Worm (Caenorhabditis elegans) whole organism, young adult: ENCODE results near the gene bath-42.

ENCODE experiments used
- B0019.2 ChIP-seq: fragments of 200-800 bp; sonication (Bioruptor generic); conservative IDR thresholded peaks from 2 replicates; pipeline ENCODE4 v1.3.6; 2022; ENCODE audit warnings: missing genetic modification reagents, missing genetic modification characterization, missing compliant biosample characterization
- B0035.1 ChIP-seq: sonication (generic microtip); optimal IDR thresholded peaks from 2 replicates; lab custom pipeline; 2016; ENCODE audit warnings: missing genetic modification characterization, mild to moderate bottlenecking, missing compliant biosample characterization, missing genotype, missing genetic modification reagents
- B0261.1 ChIP-seq: sonication (generic microtip); optimal IDR thresholded peaks from 2 replicates; lab custom pipeline; 2016; ENCODE audit warnings: mild to moderate bottlenecking, missing genetic modification characterization, moderate library complexity, missing compliant biosample characterization
- C06A6.2 ChIP-seq: fragments of 200-800 bp; sonication (Bioruptor generic); conservative IDR thresholded peaks from 2 replicates; pipeline ENCODE4 v1.3.6; 2022; ENCODE audit warnings: missing genetic modification characterization, missing compliant biosample characterization
- F37B4.10 ChIP-seq: fragments of 200-800 bp; sonication (Bioruptor generic); IDR thresholded peaks from 2 replicates; pipeline ENCODE4 v1.3.6; 2022; ENCODE audit warnings: missing genetic modification characterization, missing compliant biosample characterization
- F55B11.4 ChIP-seq: sonication (generic microtip); optimal IDR thresholded peaks from 2 replicates; lab custom pipeline; 2016; ENCODE audit warnings: missing compliant biosample characterization, missing genetic modification characterization, borderline replicate concordance; ENCODE audit not compliant: insufficient read depth
- F57C9.4 ChIP-seq: sonication (generic microtip); optimal IDR thresholded peaks from 2 replicates; lab custom pipeline; 2017; ENCODE audit warnings: mild to moderate bottlenecking, missing genetic modification characterization, missing compliant biosample characterization
- K12H6.12 ChIP-seq: fragments of 200-800 bp; sonication (Bioruptor generic); optimal IDR thresholded peaks from 2 replicates; lab custom pipeline; 2018; ENCODE audit warnings: mild to moderate bottlenecking, missing genetic modification characterization, missing compliant biosample characterization
- akir-1 ChIP-seq: fragments of 200-800 bp; sonication (Bioruptor generic); optimal IDR thresholded peaks from 2 replicates; lab custom pipeline; 2018; ENCODE audit warnings: mild to moderate bottlenecking, missing genetic modification characterization, moderate library complexity, missing compliant biosample characterization
- ama-1 ChIP-seq, 3 experiments: fragments of 150-350 bp in 1 of 3; sonication (generic microtip) in 2 of 3; optimal IDR thresholded peaks; 2 replicates each; lab custom pipeline; 2014 to 2018; ENCODE audit warnings: missing biosample characterization in 2 of 3, missing genetic modification characterization in 2 of 3, missing genetic modification reagents in 2 of 3
- aptf-2 ChIP-seq: fragments of 200-800 bp; sonication (Bioruptor generic); conservative IDR thresholded peaks from 2 replicates; pipeline ENCODE4 v1.3.6; 2022; ENCODE audit warnings: missing genetic modification reagents, missing genetic modification characterization, missing compliant biosample characterization
- aptf-3 ChIP-seq: fragments of 200-800 bp; sonication (Bioruptor generic); IDR thresholded peaks from 2 replicates; pipeline ENCODE4 v1.3.6; 2022; ENCODE audit warnings: missing genetic modification characterization, missing compliant biosample characterization
- attf-6 ChIP-seq: fragments of 200-800 bp; sonication (Bioruptor generic); IDR thresholded peaks from 2 replicates; pipeline ENCODE4 v1.3.6; 2022; ENCODE audit warnings: missing genetic modification reagents, missing genetic modification characterization, missing compliant biosample characterization
- ccch-3 ChIP-seq: fragments of 200-800 bp; sonication (Bioruptor generic); optimal IDR thresholded peaks from 2 replicates; lab custom pipeline; 2018; ENCODE audit warnings: mild to moderate bottlenecking, missing genetic modification characterization, missing compliant biosample characterization
- cebp-2 ChIP-seq: fragments of 200-800 bp; sonication (Bioruptor generic); IDR thresholded peaks from 2 replicates; pipeline ENCODE4 v1.3.6; 2022; ENCODE audit warnings: missing genetic modification characterization, missing compliant biosample characterization
- egrh-3 ChIP-seq: fragments of 200-800 bp; sonication (Bioruptor generic); IDR thresholded peaks from 2 replicates; pipeline ENCODE4 v1.3.6; 2022; ENCODE audit warnings: missing genetic modification reagents, missing genetic modification characterization, missing compliant biosample characterization
- hmg-1.2 ChIP-seq: fragments of 200-800 bp; sonication (Bioruptor generic); IDR thresholded peaks from 2 replicates; pipeline ENCODE4 v1.3.6; 2022; ENCODE audit warnings: missing genetic modification reagents, missing genetic modification characterization, missing compliant biosample characterization
- hrde-1 ChIP-seq: sonication (generic microtip); optimal IDR thresholded peaks from 2 replicates; lab custom pipeline; 2016; ENCODE audit warnings: missing genetic modification characterization, mild to moderate bottlenecking, missing compliant biosample characterization, moderate library complexity, missing genotype, missing genetic modification reagents, borderline replicate concordance
- let-526 ChIP-seq: fragments of 200-800 bp; sonication (Bioruptor generic); IDR thresholded peaks from 2 replicates; pipeline ENCODE4 v1.3.6; 2022; ENCODE audit warnings: missing genetic modification reagents, missing genetic modification characterization, missing compliant biosample characterization
- lin-35 ChIP-seq, 3 experiments: fragments of 150-350 bp in 2 of 3; sonication (generic microtip) in 1 of 3; optimal IDR thresholded peaks; 2 replicates each; lab custom pipeline; 2014 to 2018; ENCODE audit warnings: missing biosample characterization in 3 of 3, missing genetic modification characterization in 3 of 3, missing genetic modification reagents in 3 of 3
- lsl-1 ChIP-seq: fragments of 200-800 bp; sonication (Bioruptor generic); optimal IDR thresholded peaks from 2 replicates; lab custom pipeline; 2018; ENCODE audit warnings: mild to moderate bottlenecking, missing genetic modification characterization, moderate library complexity, missing compliant biosample characterization
- mes-4 ChIP-seq: sonication (generic microtip); optimal IDR thresholded peaks from 2 replicates; lab custom pipeline; 2016; ENCODE audit warnings: missing genotype, missing genetic modification characterization, missing compliant biosample characterization
- nhr-179 ChIP-seq: sonication (generic microtip); optimal IDR thresholded peaks from 2 replicates; lab custom pipeline; 2016; ENCODE audit warnings: mild to moderate bottlenecking, missing genetic modification characterization, missing compliant biosample characterization
- nhr-27 ChIP-seq: fragments of 200-800 bp; sonication (Bioruptor generic); optimal IDR thresholded peaks from 2 replicates; lab custom pipeline; 2018; ENCODE audit warnings: mild to moderate bottlenecking, missing genetic modification characterization, moderate library complexity, missing compliant biosample characterization
- nhr-80 ChIP-seq: sonication (generic microtip); optimal IDR thresholded peaks from 2 replicates; lab custom pipeline; 2016; ENCODE audit warnings: missing genetic modification characterization, missing compliant biosample characterization
- rec-8 ChIP-seq, 2 experiments: sonication (generic microtip); optimal IDR thresholded peaks; 2 replicates each; lab custom pipeline; 2016; ENCODE audit warnings: mild to moderate bottlenecking in 2 of 2, missing genetic modification characterization in 2 of 2, missing genetic modification reagents in 2 of 2, missing genotype in 2 of 2, missing biosample characterization in 1 of 2, missing compliant biosample characterization in 1 of 2, moderate library complexity in 1 of 2
- snpc-1.1 ChIP-seq: sonication (generic microtip); optimal IDR thresholded peaks from 2 replicates; lab custom pipeline; 2017; ENCODE audit warnings: missing genetic modification characterization, mild to moderate bottlenecking, missing compliant biosample characterization, antibody characterized with exemption, moderate library complexity, missing genotype, missing genetic modification reagents; ENCODE audit not compliant: insufficient read depth
- snpc-3.4 ChIP-seq: sonication (generic microtip); optimal IDR thresholded peaks from 2 replicates; lab custom pipeline; 2017; ENCODE audit warnings: missing genetic modification characterization, mild to moderate bottlenecking, missing compliant biosample characterization, antibody characterized with exemption, moderate library complexity, missing genotype, missing genetic modification reagents
- snpc-4 ChIP-seq, 5 experiments: fragments of 150-350 bp in 1 of 5; sonication (generic microtip) in 4 of 5; optimal IDR thresholded peaks; 2 replicates each; lab custom pipeline; 2014 to 2018; ENCODE audit warnings: missing genetic modification characterization in 5 of 5, missing biosample characterization in 3 of 5, antibody characterized with exemption in 2 of 5, mild to moderate bottlenecking in 2 of 5, missing compliant biosample characterization in 2 of 5, missing genotype in 2 of 5, moderate library complexity in 2 of 5, missing genetic modification reagents in 1 of 5
- somi-1 ChIP-seq: fragments of 200-800 bp; sonication (Bioruptor generic); optimal IDR thresholded peaks from 2 replicates; lab custom pipeline; 2018; ENCODE audit warnings: mild to moderate bottlenecking, missing genetic modification characterization, missing compliant biosample characterization
- unc-62 ChIP-seq: fragments of 150-350 bp; optimal IDR thresholded peaks from 2 replicates; lab custom pipeline; 2014; ENCODE audit warnings: missing biosample characterization, missing genetic modification reagents, missing genetic modification characterization
- xnd-1 ChIP-seq: sonication (generic microtip); optimal IDR thresholded peaks from 2 replicates; lab custom pipeline; 2016; ENCODE audit warnings: missing genotype, missing genetic modification reagents, missing genetic modification characterization, missing compliant biosample characterization
- ztf-18 ChIP-seq: sonication (generic microtip); optimal IDR thresholded peaks from 2 replicates; lab custom pipeline; 2016; ENCODE audit warnings: missing genotype, mild to moderate bottlenecking, missing genetic modification characterization, missing compliant biosample characterization

Gene bath-42

DNA sequence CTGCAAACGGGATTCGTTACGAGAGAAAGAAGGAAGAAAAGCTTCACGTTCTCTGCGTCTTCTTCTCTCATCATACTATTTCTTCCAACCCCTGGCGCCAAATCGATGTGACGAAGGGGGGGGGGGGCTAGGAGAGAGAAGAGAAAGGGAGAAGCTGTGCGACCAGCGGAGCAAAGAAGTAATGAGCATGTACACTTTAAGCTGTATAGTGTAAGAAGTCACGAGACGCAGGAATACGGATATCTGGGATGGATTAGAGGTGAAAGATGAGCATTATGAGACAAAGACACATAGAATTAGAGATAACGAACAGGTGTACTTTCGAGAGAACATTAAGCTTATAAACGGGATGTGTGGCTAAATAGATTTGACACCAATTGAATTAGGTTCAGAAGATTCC, 38.6 kb upstream of the bath-42 start:
- TF ChIP-seq B0261.1 (tag; lab: Kevin White, UChicago) (no peak), ztf-18 (no peak), K12H6.12 (tag; lab: Kevin White, UChicago) (peak; percentile 65)

DNA sequence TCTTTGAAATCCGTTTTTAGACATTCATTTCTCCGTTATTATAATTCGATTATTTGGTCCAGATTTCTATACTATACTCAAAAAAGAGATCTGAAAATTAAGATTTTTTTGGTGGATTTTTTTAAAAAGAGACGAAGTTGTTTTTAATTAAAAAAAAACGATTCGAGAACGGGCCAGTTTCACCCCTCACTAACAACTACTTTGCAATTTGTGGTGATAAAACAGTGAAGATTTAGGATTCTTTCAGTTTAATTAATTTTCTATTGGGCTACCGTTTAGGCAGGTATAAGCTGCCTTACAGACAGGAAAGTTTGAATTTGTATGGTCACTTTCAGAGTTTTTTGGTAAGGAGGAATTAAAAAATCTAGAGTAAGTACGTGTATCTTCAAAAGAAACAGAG, 37.9 kb upstream of the bath-42 start, which contains the start of gene unc-36:
Gene unc-36, minus strand, starts transcription at position 101 of the 400 bp plus-strand sequence.
- no peak for TF ChIP-seq F55B11.4
- TF ChIP-seq snpc-1.1: no peak
- no peak for TF ChIP-seq nhr-27 (tag; lab: Kevin White, UChicago)

DNA sequence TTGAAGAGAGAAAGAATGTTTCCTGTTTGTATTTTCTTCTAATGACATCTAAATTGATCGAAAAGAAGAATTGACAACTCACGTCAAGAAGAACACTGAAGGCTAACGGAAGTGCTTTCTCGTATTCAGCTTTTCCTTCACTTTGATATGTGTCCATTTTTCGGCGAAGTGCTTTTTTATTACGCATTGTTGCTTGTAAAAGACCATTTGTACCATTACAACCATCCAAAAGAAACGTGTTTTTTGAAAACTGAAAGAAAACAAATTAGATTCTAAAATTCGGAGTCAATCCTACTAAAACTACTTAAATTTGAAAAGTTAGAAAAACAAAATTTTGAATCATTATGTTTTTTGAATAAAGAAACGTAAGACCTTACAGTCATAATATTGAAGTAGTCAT, 35.9 kb upstream of the bath-42 start:
- TF ChIP-seq mes-4 (tag; lab: Kevin White, UChicago) (no peak), cebp-2 (GFP tag; lab: Robert Waterston, UW) (no peak), egrh-3 (GFP tag; lab: Robert Waterston, UW) (no peak), unc-62 (GFP tag; lab: Kevin White, UChicago) (no peak), lsl-1 (no peak), F57C9.4 (no peak), nhr-80 (tag; lab: Kevin White, UChicago) (no peak), B0019.2 (GFP tag; lab: Robert Waterston, UW) (no peak), ama-1 (optimal IDR thresholded peaks at IDR 0.05; lab: Kevin White, UChicago) (no peak), ama-1 (GFP tag; optimal IDR thresholded peaks at IDR 0.05; lab: Kevin White, UChicago) (no peak), let-526 (GFP tag; lab: Robert Waterston, UW) (no peak), aptf-2 (GFP tag; lab: Robert Waterston, UW) (no peak), B0035.1 (tag; lab: Kevin White, UChicago) (no peak), F37B4.10 (no peak), snpc-3.4 (tag; lab: Kevin White, UChicago) (no peak), somi-1 (GFP tag; lab: Kevin White, UChicago) (no peak), C06A6.2 (GFP tag; lab: Robert Waterston, UW) (no peak), hrde-1 (tag; lab: Kevin White, UChicago) (no peak), xnd-1 (tag; lab: Kevin White, UChicago) (no peak)
- TF ChIP-seq, all 124 proteins: peak for 0

DNA sequence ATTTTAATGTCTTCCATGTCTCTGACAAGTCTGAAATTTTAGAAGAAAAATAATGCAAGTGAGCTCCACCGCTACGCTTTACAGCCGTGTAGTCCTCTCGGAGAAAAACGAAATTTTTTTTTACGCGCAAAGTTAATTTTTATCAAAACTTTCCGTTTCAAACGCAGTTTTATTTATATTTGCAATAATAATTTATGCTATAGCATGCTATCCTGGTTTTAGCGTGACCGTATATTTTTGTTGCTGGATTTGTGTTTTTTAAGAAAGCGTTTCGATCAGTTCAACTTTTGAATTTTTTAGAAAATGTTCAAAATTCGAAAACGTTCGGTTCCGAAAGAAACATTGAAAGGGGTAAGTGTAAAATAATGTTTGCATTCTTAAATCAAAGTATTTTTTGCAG, 28.5 kb upstream of the bath-42 start, which contains the start of gene C50C3.1:
Gene C50C3.1, plus strand, starts transcription at position 301 of the 400 bp plus-strand sequence.
- TF ChIP-seq akir-1 (GFP tag; lab: Kevin White, UChicago) (no peak), hmg-1.2 (GFP tag; lab: Robert Waterston, UW) (peak; percentile 36; the same call in 1 of the 2 replicates), lsl-1 (peak; percentile 48), K12H6.12 (tag; lab: Kevin White, UChicago) (no peak)

DNA sequence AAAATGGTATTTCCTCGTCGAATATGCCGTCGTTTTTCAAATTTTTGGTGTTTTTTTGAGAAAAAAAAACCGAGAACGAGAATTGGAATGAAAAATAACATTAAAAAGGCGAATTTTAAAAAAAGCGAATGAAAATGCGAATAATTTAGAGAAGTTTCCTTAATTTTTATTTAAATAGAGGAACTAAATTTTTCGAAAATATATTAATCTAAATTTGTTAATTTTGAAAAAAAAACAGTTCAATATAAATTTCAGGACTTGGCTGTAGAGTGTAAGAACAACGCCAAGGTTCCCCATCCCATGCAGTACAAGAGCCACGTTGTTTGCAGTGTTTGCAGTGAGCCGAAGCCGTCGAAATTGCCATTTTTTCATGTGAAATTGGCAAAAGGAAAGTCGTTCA, 27.3 kb upstream of the bath-42 start, which contains the start of gene C50C3.19:
Gene C50C3.19, plus strand, starts transcription at position 301 of the 400 bp plus-strand sequence.
- TF ChIP-seq C06A6.2 (GFP tag; lab: Robert Waterston, UW): no peak
- no peak for TF ChIP-seq attf-6
- no peak for TF ChIP-seq B0035.1 (tag; lab: Kevin White, UChicago)
- no peak for TF ChIP-seq aptf-3 (GFP tag; lab: Robert Waterston, UW)
- TF ChIP-seq rec-8 (tag; optimal IDR thresholded peaks at IDR 0.05; lab: Kevin White, UChicago): no peak
- TF ChIP-seq ccch-3 (GFP tag; lab: Kevin White, UChicago): no peak
- no peak for TF ChIP-seq nhr-179 (tag; lab: Kevin White, UChicago)
- no peak for TF ChIP-seq lin-35 (GFP tag; optimal IDR thresholded peaks at IDR 0.05; lab: Kevin White, UChicago)
- no peak for TF ChIP-seq snpc-4 (GFP tag; optimal IDR thresholded peaks at IDR 0.05; lab: Kevin White, UChicago)
- TF ChIP-seq snpc-4 (tag; optimal IDR thresholded peaks at IDR 0.05; lab: Kevin White, UChicago): no peak
- TF ChIP-seq, all 124 proteins: peak for 0
